Worm (Caenorhabditis elegans) whole organism, L4 larva: ENCODE measurements around the gene C45B11.6.
A peak's percentile ranks its signal among the peaks of the same experiment; 100 is the strongest.

ENCODE experiments used
- Y5F2A.4 ChIP-seq: fragments of 200-800 bp; sonication (Bioruptor generic); optimal IDR thresholded peaks from 2 replicates; lab custom pipeline; 2018; ENCODE audit warnings: mild to moderate bottlenecking, missing genetic modification characterization, missing compliant biosample characterization
- aly-2 ChIP-seq: sonication (generic microtip); optimal IDR thresholded peaks from 2 replicates; lab custom pipeline; 2018; ENCODE audit warnings: missing biosample characterization, missing genetic modification characterization
- lin-13 ChIP-seq: fragments of 150-350 bp; optimal IDR thresholded peaks from 2 replicates; lab custom pipeline; 2014; ENCODE audit warnings: missing biosample characterization, missing genetic modification reagents, missing genetic modification characterization
- lin-15B ChIP-seq: fragments of 150-350 bp; sonication (generic microtip); optimal IDR thresholded peaks from 3 replicates; lab custom pipeline; 2014; ENCODE audit warnings: missing biosample characterization, missing genetic modification characterization
- mdl-1 ChIP-seq, 2 experiments: fragments of 150-350 bp in 1 of 2; sonication (generic microtip) in 1 of 2; optimal IDR thresholded peaks; 2 replicates each; lab custom pipeline; 2014 to 2017; ENCODE audit warnings: missing biosample characterization in 2 of 2, missing genetic modification characterization in 2 of 2
- nhr-10 ChIP-seq: fragments of 150-350 bp; optimal IDR thresholded peaks from 2 replicates; lab custom pipeline; 2014; ENCODE audit warnings: missing biosample characterization, missing genetic modification characterization
- nhr-237 ChIP-seq: sonication (generic microtip); optimal IDR thresholded peaks from 2 replicates; lab custom pipeline; 2017; ENCODE audit warnings: missing biosample characterization, missing genetic modification characterization
- pqm-1 ChIP-seq: sonication (generic microtip); optimal IDR thresholded peaks from 2 replicates; lab custom pipeline; 2017; ENCODE audit warnings: missing biosample characterization, missing genetic modification characterization
- rbr-2 ChIP-seq: sonication (generic microtip); optimal IDR thresholded peaks from 2 replicates; lab custom pipeline; 2016; ENCODE audit warnings: missing genotype, missing genetic modification characterization, missing compliant biosample characterization
- zag-1 ChIP-seq: fragments of 150-350 bp; optimal IDR thresholded peaks from 2 replicates; lab custom pipeline; 2014; ENCODE audit warnings: missing biosample characterization, missing genetic modification characterization

ce11 chrV:11076403-11076802 lies 32.5 kb downstream of the C45B11.6 start:
- TF ChIP-seq mdl-1 (tag; optimal IDR thresholded peaks at IDR 0.05; lab: Kevin White, UChicago) (no peak), aly-2 (tag; lab: Kevin White, UChicago) (peak; percentile 25), nhr-10 (tag; lab: Kevin White, UChicago) (no peak), lin-15B (no peak), rbr-2 (tag; lab: Kevin White, UChicago) (no peak), lin-13 (GFP tag; lab: Kevin White, UChicago) (peak; percentile 50), pqm-1 (tag; lab: Kevin White, UChicago) (peak; percentile 1), zag-1 (tag; lab: Kevin White, UChicago) (no peak), nhr-237 (tag; lab: Kevin White, UChicago) (no peak), Y5F2A.4 (GFP tag; lab: Kevin White, UChicago) (no peak)
